Fruit fly (Drosophila melanogaster) whole organism, embryonic: Measurements from ENCODE around the gene CG14395.

ENCODE experiments used
- Atf-2 ChIP-seq: fragments of 200-800 bp; sonication (Bioruptor generic); optimal IDR thresholded peaks from 2 replicates; lab custom pipeline; 2016; ENCODE audit warnings: missing biosample characterization, missing genetic modification characterization
- CG10147 ChIP-seq: fragments of 200-800 bp; sonication (Bioruptor generic); optimal IDR thresholded peaks from 2 replicates; lab custom pipeline; 2019; ENCODE audit warnings: missing biosample characterization, mild to moderate bottlenecking, missing genetic modification characterization, moderate library complexity
- CG10267 ChIP-seq: fragments of 200-800 bp; sonication (Bioruptor generic); optimal IDR thresholded peaks from 2 replicates; lab custom pipeline; 2018; ENCODE audit warnings: missing biosample characterization, mild to moderate bottlenecking, missing genetic modification characterization, moderate library complexity
- CG11560 ChIP-seq: fragments of 200-800 bp; sonication (Bioruptor generic); IDR thresholded peaks from 3 replicates; pipeline ENCODE4 v1.3.6; 2022; ENCODE audit warnings: missing biosample characterization, missing genetic modification characterization
- CG12769 ChIP-seq: fragments of 200-800 bp; sonication (Bioruptor generic); optimal IDR thresholded peaks from 2 replicates; lab custom pipeline; 2019; ENCODE audit warnings: missing biosample characterization, mild to moderate bottlenecking, missing genetic modification characterization, moderate library complexity
- CG13296 ChIP-seq: fragments of 200-800 bp; sonication (Bioruptor generic); optimal IDR thresholded peaks from 3 replicates; lab custom pipeline; 2018; ENCODE audit warnings: missing biosample characterization, mild to moderate bottlenecking, missing genetic modification characterization
- CG13424 ChIP-seq: fragments of 200-800 bp; sonication (Bioruptor generic); optimal IDR thresholded peaks from 2 replicates; lab custom pipeline; 2019; ENCODE audit warnings: missing biosample characterization, mild to moderate bottlenecking, missing genetic modification characterization, moderate library complexity
- CG15601 ChIP-seq: fragments of 200-800 bp; sonication (Bioruptor generic); optimal IDR thresholded peaks from 3 replicates; lab custom pipeline; 2019; ENCODE audit warnings: missing biosample characterization, mild to moderate bottlenecking, missing genetic modification characterization, moderate library complexity
- CG17359 ChIP-seq: fragments of 200-800 bp; sonication (Bioruptor generic); optimal IDR thresholded peaks from 3 replicates; lab custom pipeline; 2018; ENCODE audit warnings: missing biosample characterization, mild to moderate bottlenecking, missing genetic modification characterization, moderate library complexity
- CG17361 ChIP-seq: fragments of 200-800 bp; sonication (Bioruptor generic); IDR thresholded peaks from 3 replicates; pipeline ENCODE4 v1.3.6; 2022; ENCODE audit warnings: missing biosample characterization, missing genetic modification characterization
- CG42726 ChIP-seq: fragments of 200-800 bp; sonication (Bioruptor generic); IDR thresholded peaks from 2 replicates; pipeline ENCODE4 v1.3.6; 2022; ENCODE audit warnings: missing biosample characterization, missing genetic modification characterization; ENCODE audit not compliant: partially characterized antibody
- CG43689 ChIP-seq: fragments of 200-800 bp; sonication (Bioruptor generic); IDR thresholded peaks from 2 replicates; pipeline ENCODE4 v1.3.6; 2022; ENCODE audit warnings: missing biosample characterization, missing genetic modification characterization
- CG6175 ChIP-seq: fragments of 200-800 bp; sonication (Bioruptor generic); IDR thresholded peaks from 3 replicates; pipeline ENCODE4 v1.3.6; 2022; ENCODE audit warnings: missing biosample characterization, missing genetic modification characterization
- CG8924 ChIP-seq: fragments of 200-800 bp; optimal IDR thresholded peaks from 3 replicates; lab custom pipeline; 2019; ENCODE audit warnings: missing biosample characterization, mild to moderate bottlenecking, missing genetic modification characterization, moderate library complexity
- CTCF ChIP-seq: fragments of 200-800 bp; sonication (Bioruptor generic); optimal IDR thresholded peaks from 2 replicates; lab custom pipeline; 2017; ENCODE audit warnings: missing biosample characterization, mild to moderate bottlenecking, missing genetic modification characterization, moderate library complexity
- D ChIP-seq, 2 experiments: fragments of 200-800 bp in 1 of 2; fragments of >200 bp in 1 of 2; sonication (Bioruptor generic) in 1 of 2; optimal IDR thresholded peaks; 2 replicates in 1 of 2; 3 replicates in 1 of 2; lab custom pipeline; 2017; ENCODE audit warnings: mild to moderate bottlenecking in 1 of 2, missing biosample characterization in 1 of 2, missing genetic modification characterization in 1 of 2, missing genetic modification reagents in 1 of 2
- E2f2 ChIP-seq: fragments of 200-800 bp; sonication (Bioruptor generic); IDR thresholded peaks from 2 replicates; pipeline ENCODE4 v1.3.6; 2022; ENCODE audit warnings: missing biosample characterization, missing genetic modification characterization
- Hmr ChIP-seq: fragments of 200-800 bp; sonication (Bioruptor generic); optimal IDR thresholded peaks from 3 replicates; lab custom pipeline; 2017; ENCODE audit warnings: mild to moderate bottlenecking, missing biosample characterization, missing genetic modification reagents, missing genetic modification characterization
- MTF-1 ChIP-seq: fragments of 200-800 bp; sonication (Bioruptor generic); optimal IDR thresholded peaks from 2 replicates; lab custom pipeline; 2018; ENCODE audit warnings: missing biosample characterization, mild to moderate bottlenecking, missing genetic modification characterization, borderline replicate concordance
- Myb ChIP-seq: fragments of 200-800 bp; sonication (Bioruptor generic); optimal IDR thresholded peaks from 2 replicates; lab custom pipeline; 2016; ENCODE audit warnings: missing biosample characterization, missing genetic modification characterization
- Oli ChIP-seq: fragments of 200-800 bp; sonication (Bioruptor generic); optimal IDR thresholded peaks from 2 replicates; lab custom pipeline; 2018; ENCODE audit warnings: missing biosample characterization, mild to moderate bottlenecking, missing genetic modification characterization, moderate library complexity
- Ravus ChIP-seq: fragments of 200-800 bp; sonication (Bioruptor generic); IDR thresholded peaks from 2 replicates; pipeline ENCODE4 v1.3.6; 2022; ENCODE audit warnings: missing biosample characterization, missing genetic modification characterization
- Side ChIP-seq: fragments of 200-800 bp; sonication (Bioruptor generic); optimal IDR thresholded peaks from 2 replicates; lab custom pipeline; 2016; ENCODE audit warnings: missing biosample characterization, missing genetic modification characterization
- Trl ChIP-seq, 3 experiments: fragments of >200 bp in 2 of 3; fragments of 200-800 bp in 1 of 3; sonication (Bioruptor generic) in 1 of 3; optimal IDR thresholded peaks; 2 replicates in 1 of 3; 3 replicates in 2 of 3; lab custom pipeline; 2016 to 2017; ENCODE audit warnings: missing biosample characterization in 1 of 3, missing genetic modification characterization in 1 of 3
- bcd ChIP-seq: fragments of 200-800 bp; sonication (Bioruptor generic); optimal IDR thresholded peaks from 2 replicates; lab custom pipeline; 2017; ENCODE audit warnings: missing biosample characterization, mild to moderate bottlenecking, missing genetic modification characterization
- bowl ChIP-seq: fragments of 200-800 bp; sonication (Bioruptor generic); IDR thresholded peaks from 2 replicates; pipeline ENCODE4 v1.3.6; 2022; ENCODE audit warnings: missing biosample characterization, missing genetic modification characterization
- chinmo ChIP-seq: fragments of 200-800 bp; sonication (Bioruptor generic); IDR thresholded peaks from 4 replicates; pipeline ENCODE4 v1.3.6; 2022; ENCODE audit warnings: missing biosample characterization, missing genetic modification characterization; ENCODE audit not compliant: partially characterized antibody
- crol ChIP-seq: fragments of 200-800 bp; sonication (Bioruptor generic); IDR thresholded peaks from 2 replicates; pipeline ENCODE4 v1.3.6; 2022; ENCODE audit warnings: missing biosample characterization, missing genetic modification characterization
- dmrt99B ChIP-seq: fragments of 200-800 bp; sonication (Bioruptor generic); optimal IDR thresholded peaks from 2 replicates; lab custom pipeline; 2018; ENCODE audit warnings: missing biosample characterization, mild to moderate bottlenecking, missing genetic modification characterization, moderate library complexity
- emc ChIP-seq: fragments of 200-800 bp; sonication (Bioruptor generic); optimal IDR thresholded peaks from 2 replicates; lab custom pipeline; 2016; ENCODE audit warnings: missing biosample characterization, missing genetic modification characterization
- fd96Cb ChIP-seq: fragments of 200-800 bp; sonication (Bioruptor generic); optimal IDR thresholded peaks from 2 replicates; lab custom pipeline; 2018; ENCODE audit warnings: missing biosample characterization, mild to moderate bottlenecking, missing genetic modification characterization, moderate library complexity
- kni ChIP-seq: fragments of 200-800 bp; sonication (Bioruptor generic); optimal IDR thresholded peaks from 3 replicates; lab custom pipeline; 2017; ENCODE audit warnings: mild to moderate bottlenecking, missing biosample characterization, missing genetic modification reagents, missing genetic modification characterization
- lmd ChIP-seq: fragments of 200-800 bp; sonication (Bioruptor generic); IDR thresholded peaks from 2 replicates; pipeline ENCODE4 v1.3.6; 2022; ENCODE audit warnings: missing biosample characterization, missing genetic modification characterization
- lov ChIP-seq, 2 experiments: fragments of 200-800 bp in 1 of 2; fragments of >200 bp in 1 of 2; sonication (Bioruptor generic) in 1 of 2; IDR thresholded peaks in 1 of 2; optimal IDR thresholded peaks in 1 of 2; 2 replicates in 1 of 2; 3 replicates in 1 of 2; pipeline versions ENCODE4 v1.3.6 to Lab custom; 2017 to 2022; ENCODE audit warnings: missing biosample characterization in 1 of 2, missing genetic modification characterization in 1 of 2
- oc ChIP-seq: fragments of 200-800 bp; sonication (Bioruptor generic); optimal IDR thresholded peaks from 2 replicates; lab custom pipeline; 2018; ENCODE audit warnings: missing biosample characterization, mild to moderate bottlenecking, missing genetic modification characterization, moderate library complexity
- otp ChIP-seq: fragments of 200-800 bp; sonication (Bioruptor generic); IDR thresholded peaks from 3 replicates; pipeline ENCODE4, ENCODE4 v1.3.6; 2022; ENCODE audit warnings: missing biosample characterization, missing genetic modification characterization
- schlank ChIP-seq: fragments of 200-800 bp; sonication (Bioruptor generic); optimal IDR thresholded peaks from 2 replicates; lab custom pipeline; 2018; ENCODE audit warnings: missing biosample characterization, mild to moderate bottlenecking, missing genetic modification characterization
- slbo ChIP-seq: fragments of 200-800 bp; sonication (Bioruptor generic); IDR thresholded peaks from 2 replicates; pipeline ENCODE4 v1.3.6; 2022; ENCODE audit warnings: missing biosample characterization, missing genetic modification characterization
- slp2 ChIP-seq: fragments of 200-800 bp; sonication (Bioruptor generic); optimal IDR thresholded peaks from 2 replicates; lab custom pipeline; 2016; ENCODE audit warnings: missing biosample characterization, missing genetic modification characterization
- so ChIP-seq: fragments of 200-800 bp; sonication (Bioruptor generic); IDR thresholded peaks from 3 replicates; pipeline ENCODE4 v1.3.6; 2022; ENCODE audit warnings: missing biosample characterization, missing genetic modification characterization
- stc ChIP-seq: fragments of 200-800 bp; sonication (Bioruptor generic); IDR thresholded peaks from 2 replicates; pipeline ENCODE4 v1.3.6; 2022; ENCODE audit warnings: missing biosample characterization, missing genetic modification characterization
- stwl ChIP-seq: fragments of 200-800 bp; sonication (Bioruptor generic); optimal IDR thresholded peaks from 3 replicates; lab custom pipeline; 2018; ENCODE audit warnings: missing biosample characterization, mild to moderate bottlenecking, missing genetic modification characterization, moderate library complexity
- wor ChIP-seq: fragments of 200-800 bp; sonication (Bioruptor generic); IDR thresholded peaks from 2 replicates; pipeline ENCODE4 v1.3.6; 2022; ENCODE audit warnings: missing biosample characterization, missing genetic modification characterization
- z ChIP-seq: fragments of 200-800 bp; sonication (Bioruptor generic); IDR thresholded peaks from 3 replicates; pipeline ENCODE4 v1.3.6; 2022; ENCODE audit warnings: missing biosample characterization, missing genetic modification characterization
- zen2 ChIP-seq: fragments of 200-800 bp; sonication (Bioruptor generic); IDR thresholded peaks from 3 replicates; pipeline ENCODE4 v1.3.6; 2022; ENCODE audit warnings: missing biosample characterization, missing genetic modification characterization; ENCODE audit not compliant: partially characterized antibody
- zfh2 ChIP-seq: fragments of 200-800 bp; sonication (Bioruptor generic); optimal IDR thresholded peaks from 2 replicates; lab custom pipeline; 2016; ENCODE audit warnings: missing biosample characterization, missing genetic modification characterization

The CG14395 gene

DNA sequence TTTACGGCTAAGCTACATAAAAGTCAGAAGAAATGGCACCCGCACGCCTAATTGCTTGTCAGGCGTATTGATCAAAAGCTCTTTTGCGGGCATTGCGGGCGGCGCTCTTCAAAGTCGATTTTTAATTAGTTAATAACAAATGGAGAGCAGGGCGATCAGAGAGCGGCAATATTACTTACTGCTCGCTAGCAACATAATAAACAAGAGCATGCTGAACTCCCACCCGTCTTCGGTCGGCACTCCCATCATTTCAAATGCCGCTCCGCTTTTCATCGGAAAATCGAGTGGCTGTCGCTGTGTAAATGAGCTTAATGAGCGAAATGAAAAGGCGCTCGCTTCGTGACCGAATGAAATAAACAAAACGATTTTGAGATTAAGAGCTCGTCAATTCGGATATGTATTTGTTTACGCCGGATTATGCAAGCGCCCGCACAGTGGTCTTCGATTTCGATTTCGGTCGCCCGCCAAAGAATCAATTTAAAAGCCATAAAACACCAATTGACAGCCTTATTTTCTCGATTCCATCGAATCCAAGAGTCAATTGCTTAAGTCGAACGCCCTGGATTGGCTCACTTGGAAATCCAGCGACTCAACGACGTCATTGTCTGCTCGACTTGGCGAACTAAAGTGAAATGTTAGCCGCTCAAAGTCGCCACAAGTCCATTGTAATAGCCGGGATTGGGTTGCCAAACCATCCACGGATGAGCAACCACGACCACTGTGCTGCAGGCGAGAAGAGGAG is 8.9 kb upstream of the CG14395 start (continued):
- TF ChIP-seq D (optimal IDR thresholded peaks at IDR 0.05; lab: Kevin White, UChicago): no peak
- peak; percentile 84 for TF ChIP-seq D (GFP tag; optimal IDR thresholded peaks at IDR 0.05; lab: Kevin White, UChicago)
- peak; percentile 69 for TF ChIP-seq CG15601 (tag; lab: Kevin White, UChicago)
- peak; percentile 8; the same call in 1 of the 3 replicates for TF ChIP-seq CG6175 (GFP tag; lab: Robert Waterston, UW)
- peak; percentile 84 for TF ChIP-seq fd96Cb (tag; lab: Kevin White, UChicago)
- peak; percentile 57 for TF ChIP-seq E2f2 (GFP tag; lab: Robert Waterston, UW)
- no peak for TF ChIP-seq MTF-1 (GFP tag; lab: Kevin White, UChicago)
- TF ChIP-seq oc (tag; lab: Kevin White, UChicago): peak; percentile 76
- no peak for TF ChIP-seq stwl (tag; lab: Kevin White, UChicago)
- TF ChIP-seq lov (optimal IDR thresholded peaks at IDR 0.05; lab: Kevin White, UChicago): no peak
- TF ChIP-seq lov (GFP tag; IDR thresholded peaks at IDR 0.05; lab: Robert Waterston, UW): 0 out of 3 replicates have a peak, but pooled peaks have one; percentile 17
- peak; percentile 50 for TF ChIP-seq Ravus (GFP tag; lab: Robert Waterston, UW)
- TF ChIP-seq CG17359 (tag; lab: Kevin White, UChicago): peak; percentile 83
- no peak for TF ChIP-seq CG42726 (GFP tag; lab: Robert Waterston, UW)
- peak; percentile 66 for TF ChIP-seq CG13296
- TF ChIP-seq CG10267 (tag; lab: Kevin White, UChicago): peak; percentile 42
- TF ChIP-seq wor (GFP tag; lab: Robert Waterston, UW): peak; percentile 92
- peak; percentile 52 for TF ChIP-seq emc (GFP tag; lab: Kevin White, UChicago)
- peak; percentile 61 for TF ChIP-seq Myb (GFP tag; lab: Kevin White, UChicago)
- TF ChIP-seq schlank (tag; lab: Kevin White, UChicago): peak; percentile 26
- TF ChIP-seq CTCF (GFP tag; lab: Kevin White, UChicago): peak; percentile 43

DNA sequence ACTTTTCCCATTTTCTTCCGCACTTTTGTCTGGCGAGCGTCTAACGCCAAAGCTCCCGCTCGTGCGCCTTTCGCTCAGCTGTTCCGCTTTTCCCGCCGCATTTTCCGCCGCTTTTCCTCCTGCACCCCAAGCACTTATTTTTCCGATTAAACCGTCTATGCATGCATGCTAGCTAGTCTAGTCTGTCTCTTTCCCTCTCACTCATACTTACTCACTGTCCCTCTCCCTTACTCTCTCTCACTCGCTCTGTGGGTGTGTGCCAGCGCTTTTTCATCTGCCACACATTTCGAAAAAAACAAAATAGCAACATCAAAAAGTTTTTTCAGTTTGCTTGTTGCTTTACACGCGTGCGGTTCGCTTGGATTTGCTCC is 8.4 kb upstream of the CG14395 start, which contains the start of gene CG6225:
Gene CG6225, plus strand, starts transcription at position 325 of the 371 bp plus-strand sequence.
- TF ChIP-seq stc (GFP tag; lab: Robert Waterston, UW) (peak; percentile 4; the same call in 1 of the 2 replicates), CG6175 (GFP tag; lab: Robert Waterston, UW) (peak; percentile 4; the same call in 1 of the 3 replicates), Atf-2 (GFP tag; lab: Kevin White, UChicago) (no peak), zfh2 (GFP tag; lab: Kevin White, UChicago) (no peak), CG11560 (no peak), chinmo (GFP tag; lab: Robert Waterston, UW) (peak; percentile 30; the same call in 1 of the 4 replicates), Oli (no peak), slp2 (GFP tag; lab: Kevin White, UChicago) (no peak), CG8924 (tag; lab: Kevin White, UChicago) (no peak), zen2 (GFP tag; lab: Robert Waterston, UW) (0 out of 3 replicates have a peak, but pooled peaks have one; percentile 17), otp (0 out of 3 replicates have a peak, but pooled peaks have one; percentile 2), CG10147 (GFP tag; lab: Kevin White, UChicago) (no peak), CG13424 (no peak), CG12769 (tag; lab: Kevin White, UChicago) (peak; percentile 20), kni (GFP tag; lab: Kevin White, UChicago) (no peak), Hmr (GFP tag; lab: Kevin White, UChicago) (no peak), crol (GFP tag; lab: Robert Waterston, UW) (peak; percentile 73), CG17361 (GFP tag; lab: Robert Waterston, UW) (0 out of 3 replicates have a peak, but pooled peaks have one; percentile 6), bcd (GFP tag; lab: Kevin White, UChicago) (no peak), Trl (optimal IDR thresholded peaks at IDR 0.05; lab: Kevin White, UChicago) (peak; percentile 29 to 54), Trl (GFP tag; optimal IDR thresholded peaks at IDR 0.05; lab: Kevin White, UChicago) (no peak), CG43689 (0 out of 2 replicates have a peak, but pooled peaks have one; percentile 2), dmrt99B (tag; lab: Kevin White, UChicago) (no peak), Side (GFP tag; lab: Kevin White, UChicago) (no peak), lmd (GFP tag; lab: Robert Waterston, UW) (no peak), z (GFP tag; lab: Robert Waterston, UW) (peak; percentile 77), so (GFP tag; lab: Robert Waterston, UW) (0 out of 3 replicates have a peak, but pooled peaks have one; percentile 3), bowl (GFP tag; lab: Robert Waterston, UW) (no peak), slbo (GFP tag; lab: Robert Waterston, UW) (no peak), CG17359 (tag; lab: Kevin White, UChicago) (no peak)
